Fruit fly (Drosophila melanogaster): ENCODE measurements around the gene CG1146.

CG1146 gene

DNA sequence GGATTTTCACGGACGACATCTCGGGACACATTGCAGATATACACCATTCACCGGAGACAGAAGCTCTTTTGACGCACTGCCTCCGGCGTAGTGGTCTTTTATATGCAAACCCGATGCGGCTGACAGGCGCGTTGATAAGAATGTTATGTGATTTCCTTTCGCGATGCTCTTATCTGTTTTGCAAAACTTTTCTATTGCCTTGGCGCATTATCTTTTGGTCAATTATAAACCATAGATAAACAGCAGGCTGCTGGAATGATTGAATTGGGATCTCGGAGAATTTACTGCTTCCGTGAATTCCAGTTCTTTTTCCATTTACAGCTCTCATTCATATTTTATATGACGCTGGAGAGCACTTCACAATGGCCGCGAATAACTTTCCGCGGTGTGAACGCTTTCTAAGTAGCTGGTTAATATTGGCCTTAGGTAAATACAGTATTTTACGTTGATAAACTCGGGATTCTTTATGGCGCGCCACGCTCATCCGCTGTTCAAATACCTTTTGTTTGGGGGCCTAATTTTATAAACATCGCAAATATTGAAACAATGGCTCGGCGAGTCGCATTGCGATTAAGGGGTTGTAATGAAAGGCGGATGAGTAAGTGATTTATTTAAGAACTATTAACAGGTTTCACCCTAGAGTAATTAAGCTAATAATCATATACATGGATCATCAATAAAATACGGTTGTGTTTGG is 12.9 kb upstream of the CG1146 start, which contains the start of gene CG16762 (continued):
- TF ChIP-seq CG15696 (tag; optimal IDR thresholded peaks at IDR 0.05) (peak; percentile 47), gsb-n (tag; optimal IDR thresholded peaks at IDR 0.05) (peak; percentile 62), tin (GFP tag; optimal IDR thresholded peaks at IDR 0.05) (no peak), CTCF (GFP tag; optimal IDR thresholded peaks at IDR 0.05) (peak; percentile 31), CG5180 (GFP tag; optimal IDR thresholded peaks at IDR 0.05) (peak; percentile 39), Gsc (GFP tag; IDR thresholded peaks at IDR 0.05) (no peak), wek (GFP tag; optimal IDR thresholded peaks at IDR 0.05) (peak; percentile 11), cato (GFP tag; optimal IDR thresholded peaks at IDR 0.05; ENCODE audit: borderline replicate concordance) (no peak), CG8281 (tag; optimal IDR thresholded peaks at IDR 0.05) (peak; percentile 43), CG10147 (GFP tag; optimal IDR thresholded peaks at IDR 0.05) (peak; percentile 53), lola (GFP tag; optimal IDR thresholded peaks at IDR 0.05) (peak in 1 of 3 experiments; percentile 38), D (optimal IDR thresholded peaks at IDR 0.05) (no peak), D (GFP tag; optimal IDR thresholded peaks at IDR 0.05) (peak; percentile 43), chm (GFP tag; IDR thresholded peaks at IDR 0.05) (peak; percentile 32; the same call in 1 of the 2 replicates), CG9727 (GFP tag; optimal IDR thresholded peaks at IDR 0.05) (peak; percentile 65), Hsf (GFP tag; optimal IDR thresholded peaks at IDR 0.05) (peak; percentile 31), zf30C (GFP tag; optimal IDR thresholded peaks at IDR 0.05) (no peak), CG8290 (GFP tag; optimal IDR thresholded peaks at IDR 0.05) (no peak), CG8290 (tag; optimal IDR thresholded peaks at IDR 0.05) (peak in 1 of 2 experiments; percentile 71), fru (optimal IDR thresholded peaks at IDR 0.05) (no peak), Spps (tag; optimal IDR thresholded peaks at IDR 0.05) (peak; percentile 10), dmrt11E (tag; optimal IDR thresholded peaks at IDR 0.05) (peak; percentile 50), CG14014 (GFP tag; IDR thresholded peaks at IDR 0.05) (no peak), croc (GFP tag; conservative IDR thresholded peaks at IDR 0.05) (no peak), sr (GFP tag; IDR thresholded peaks at IDR 0.05) (no peak), NfI (GFP tag; optimal IDR thresholded peaks at IDR 0.05) (no peak), CG13894 (tag; optimal IDR thresholded peaks at IDR 0.05) (peak; percentile 8), CG1602 (GFP tag; optimal IDR thresholded peaks at IDR 0.05) (no peak), schlank (tag; optimal IDR thresholded peaks at IDR 0.05) (peak; percentile 49), salm (tag; optimal IDR thresholded peaks at IDR 0.05) (peak; percentile 53), Side (GFP tag; optimal IDR thresholded peaks at IDR 0.05) (peak; percentile 53), CG10274 (GFP tag; optimal IDR thresholded peaks at IDR 0.05) (peak; percentile 44), CG11723 (GFP tag; optimal IDR thresholded peaks at IDR 0.05) (peak; percentile 45), hbn (GFP tag; IDR thresholded peaks at IDR 0.05; ENCODE audit: partially characterized antibody) (no peak), CG17385 (GFP tag; optimal IDR thresholded peaks at IDR 0.05) (peak; percentile 53), CG2712 (tag; optimal IDR thresholded peaks at IDR 0.05) (peak; percentile 43)

DNA sequence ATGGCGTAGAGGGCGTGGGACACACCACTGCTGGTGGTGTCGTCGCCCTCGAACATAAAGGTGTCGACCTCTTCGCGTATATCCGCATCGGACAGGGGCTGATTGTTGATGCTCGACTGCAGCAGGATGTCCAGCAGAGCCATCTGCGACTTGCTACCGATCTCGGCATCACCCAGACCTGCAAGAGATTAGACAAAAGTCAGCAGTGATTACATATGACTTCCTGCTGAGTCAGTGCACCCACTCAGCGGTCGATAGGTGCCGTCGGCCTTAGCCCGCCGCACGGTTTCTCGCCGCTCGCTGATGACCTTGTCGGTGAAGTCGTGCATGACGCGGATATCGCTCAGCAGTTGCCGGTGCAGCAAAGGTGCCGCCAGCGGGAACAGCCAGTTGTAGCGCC is 11.7 kb upstream of the CG1146 start:
- no peak for TF ChIP-seq CG6272 (GFP tag; IDR thresholded peaks at IDR 0.05)
- TF ChIP-seq twi (tag; optimal IDR thresholded peaks at IDR 0.05) = peak; percentile 3
- TF ChIP-seq tll (GFP tag; optimal IDR thresholded peaks at IDR 0.05) = peak in 1 of 2 experiments; percentile 58
- no peak for TF ChIP-seq z (GFP tag; IDR thresholded peaks at IDR 0.05)
- TF ChIP-seq zen (tag; optimal IDR thresholded peaks at IDR 0.05) = peak; percentile 60
- TF ChIP-seq gt (GFP tag; IDR thresholded peaks at IDR 0.05) = no peak
- no peak for TF ChIP-seq Lhr (GFP tag; optimal IDR thresholded peaks at IDR 0.05)
- TF ChIP-seq Six4 (GFP tag; optimal IDR thresholded peaks at IDR 0.05) = no peak
- TF ChIP-seq CG8478 (optimal IDR thresholded peaks at IDR 0.05) = peak; percentile 69
- no peak for TF ChIP-seq CG8765 (GFP tag; IDR thresholded peaks at IDR 0.05)
- TF ChIP-seq hbn (GFP tag; IDR thresholded peaks at IDR 0.05; ENCODE audit: partially characterized antibody) = no peak
- TF ChIP-seq CG1647 (GFP tag; optimal IDR thresholded peaks at IDR 0.05) = no peak
- TF ChIP-seq Med (GFP tag) = peak; percentile 20
- TF ChIP-seq CG17802 (tag; optimal IDR thresholded peaks at IDR 0.05) = no peak
- TF ChIP-seq Deaf1 (tag; optimal IDR thresholded peaks at IDR 0.05) = no peak
